Fruit fly (Drosophila melanogaster): ENCODE data around the gene yellow-f.

- TF ChIP-seq psq (optimal IDR thresholded peaks at IDR 0.05) (no peak), CG8478 (optimal IDR thresholded peaks at IDR 0.05) (no peak), usp (GFP tag; optimal IDR thresholded peaks at IDR 0.05) (no peak), EcR (GFP tag; optimal IDR thresholded peaks at IDR 0.05) (no peak), Dll (optimal IDR thresholded peaks at IDR 0.05) (no peak), pan (optimal IDR thresholded peaks at IDR 0.05) (no peak)
These were observed 24.6 kb upstream of the yellow-f start for dm6 chr3R:13017623-13018036.

Data from whole organism.